Worm (Caenorhabditis elegans) whole organism, young adult: ENCODE results near the gene srb-12.

Source experiments
- F22D6.2 ChIP-seq: sonication (generic microtip); optimal IDR thresholded peaks from 2 replicates; lab custom pipeline; 2016; ENCODE audit warnings: mild to moderate bottlenecking, missing genetic modification characterization, missing compliant biosample characterization
- Y56A3A.18 ChIP-seq: fragments of 200-800 bp; sonication (Bioruptor generic); IDR thresholded peaks from 2 replicates; pipeline ENCODE4 v1.3.6; 2022; ENCODE audit warnings: missing genetic modification reagents, missing genetic modification characterization, missing compliant biosample characterization
- akir-1 ChIP-seq: fragments of 200-800 bp; sonication (Bioruptor generic); optimal IDR thresholded peaks from 2 replicates; lab custom pipeline; 2018; ENCODE audit warnings: mild to moderate bottlenecking, missing genetic modification characterization, moderate library complexity, missing compliant biosample characterization
- him-1 ChIP-seq: sonication (generic microtip); optimal IDR thresholded peaks from 2 replicates; lab custom pipeline; 2016; ENCODE audit warnings: missing genotype, missing genetic modification reagents, missing genetic modification characterization, missing compliant biosample characterization
- let-526 ChIP-seq: fragments of 200-800 bp; sonication (Bioruptor generic); IDR thresholded peaks from 2 replicates; pipeline ENCODE4 v1.3.6; 2022; ENCODE audit warnings: missing genetic modification reagents, missing genetic modification characterization, missing compliant biosample characterization
- nfya-1 ChIP-seq: sonication (generic microtip); optimal IDR thresholded peaks from 2 replicates; lab custom pipeline; 2017; ENCODE audit warnings: antibody characterized with exemption, missing compliant biosample characterization, missing genetic modification characterization, borderline replicate concordance; ENCODE audit not compliant: insufficient read depth
- pha-4 ChIP-seq: fragments of 150-350 bp; sonication (generic microtip); optimal IDR thresholded peaks from 2 replicates; lab custom pipeline; 2014; ENCODE audit warnings: missing biosample characterization, missing genetic modification reagents, missing genetic modification characterization
- ztf-25 ChIP-seq: fragments of 200-800 bp; sonication (Bioruptor generic); IDR thresholded peaks from 2 replicates; pipeline ENCODE4 v1.3.6; 2022; ENCODE audit warnings: missing genetic modification reagents, missing genetic modification characterization, missing compliant biosample characterization

DNA sequence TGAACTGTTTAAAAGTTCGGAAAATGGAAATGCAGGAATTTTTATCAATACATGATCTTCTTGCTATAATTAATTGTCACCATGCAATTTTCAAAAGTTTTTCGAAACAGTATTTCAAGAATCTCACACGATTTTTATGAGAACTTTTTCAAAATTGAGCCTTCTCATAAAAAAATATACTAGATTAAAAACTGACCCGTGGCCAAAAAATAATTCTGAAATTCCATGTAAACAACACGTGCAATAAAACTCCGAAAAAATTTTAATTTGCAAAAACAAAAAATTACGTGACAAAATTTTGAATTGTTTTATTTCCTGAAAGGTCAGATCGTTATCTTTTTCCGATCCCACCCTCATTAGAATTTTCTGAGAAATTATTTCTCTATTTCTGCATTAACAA, 41.1 kb upstream of the srb-12 start, which contains the start of gene C34F11.5:
- no peak for TF ChIP-seq akir-1 (GFP tag; lab: Kevin White, UChicago)
- no peak for TF ChIP-seq F22D6.2
- TF ChIP-seq Y56A3A.18 (GFP tag; lab: Robert Waterston, UW), result no peak
- no peak for TF ChIP-seq him-1
- no peak for TF ChIP-seq nfya-1 (tag; lab: Kevin White, UChicago)
- no peak for TF ChIP-seq ztf-25 (GFP tag; lab: Robert Waterston, UW)
- no peak for TF ChIP-seq pha-4 (tag; lab: Kevin White, UChicago)
- no peak for TF ChIP-seq let-526 (GFP tag; lab: Robert Waterston, UW)
